Fruit fly (Drosophila melanogaster) whole organism, prepupa: ENCODE results near the gene CG31109.

Experiments used
- CG31627 ChIP-seq: fragments of 200-800 bp; sonication (Bioruptor generic); optimal IDR thresholded peaks from 3 replicates; lab custom pipeline; 2016; ENCODE audit warnings: missing biosample characterization, missing genetic modification characterization
- CG34406 ChIP-seq: fragments of 200-800 bp; sonication (Bioruptor generic); optimal IDR thresholded peaks from 3 replicates; lab custom pipeline; 2016; ENCODE audit warnings: missing biosample characterization, missing genetic modification characterization
- CG6276 ChIP-seq: fragments of 200-800 bp; sonication (Bioruptor generic); optimal IDR thresholded peaks from 2 replicates; lab custom pipeline; 2017; ENCODE audit warnings: missing biosample characterization, mild to moderate bottlenecking, missing genetic modification characterization
- CG6792 ChIP-seq: fragments of 200-800 bp; sonication (Bioruptor generic); optimal IDR thresholded peaks from 3 replicates; lab custom pipeline; 2016; ENCODE audit warnings: missing biosample characterization, missing genetic modification characterization
- Eip93F ChIP-seq: fragments of 200-800 bp; sonication (Bioruptor generic); optimal IDR thresholded peaks from 2 replicates; lab custom pipeline; 2016; ENCODE audit warnings: missing biosample characterization, mild to moderate bottlenecking, missing genetic modification characterization
- Sox14 ChIP-seq: fragments of 200-800 bp; sonication (Bioruptor generic); optimal IDR thresholded peaks from 3 replicates; lab custom pipeline; 2016; ENCODE audit warnings: missing biosample characterization, missing genetic modification characterization
- esn ChIP-seq: fragments of 200-800 bp; sonication (Bioruptor generic); optimal IDR thresholded peaks from 2 replicates; lab custom pipeline; 2016; ENCODE audit warnings: missing biosample characterization, mild to moderate bottlenecking, missing genetic modification characterization, moderate library complexity
- spab ChIP-seq: fragments of 200-800 bp; sonication (Bioruptor generic); optimal IDR thresholded peaks from 2 replicates; lab custom pipeline; 2017; ENCODE audit warnings: missing biosample characterization, mild to moderate bottlenecking, missing genetic modification characterization, missing genetic modification reagents
- ss ChIP-seq, 2 experiments: fragments of 200-800 bp; sonication (Bioruptor generic); optimal IDR thresholded peaks; 2 replicates in 1 of 2; 3 replicates in 1 of 2; lab custom pipeline; 2017 to 2018; ENCODE audit warnings: mild to moderate bottlenecking in 2 of 2, missing biosample characterization in 2 of 2, missing genetic modification characterization in 2 of 2, moderate library complexity in 1 of 2
- svp ChIP-seq: fragments of 200-800 bp; sonication (Bioruptor generic); peaks from one replicate; lab custom pipeline; 2016; ENCODE audit warnings: missing biosample characterization, missing genetic modification characterization

DNA sequence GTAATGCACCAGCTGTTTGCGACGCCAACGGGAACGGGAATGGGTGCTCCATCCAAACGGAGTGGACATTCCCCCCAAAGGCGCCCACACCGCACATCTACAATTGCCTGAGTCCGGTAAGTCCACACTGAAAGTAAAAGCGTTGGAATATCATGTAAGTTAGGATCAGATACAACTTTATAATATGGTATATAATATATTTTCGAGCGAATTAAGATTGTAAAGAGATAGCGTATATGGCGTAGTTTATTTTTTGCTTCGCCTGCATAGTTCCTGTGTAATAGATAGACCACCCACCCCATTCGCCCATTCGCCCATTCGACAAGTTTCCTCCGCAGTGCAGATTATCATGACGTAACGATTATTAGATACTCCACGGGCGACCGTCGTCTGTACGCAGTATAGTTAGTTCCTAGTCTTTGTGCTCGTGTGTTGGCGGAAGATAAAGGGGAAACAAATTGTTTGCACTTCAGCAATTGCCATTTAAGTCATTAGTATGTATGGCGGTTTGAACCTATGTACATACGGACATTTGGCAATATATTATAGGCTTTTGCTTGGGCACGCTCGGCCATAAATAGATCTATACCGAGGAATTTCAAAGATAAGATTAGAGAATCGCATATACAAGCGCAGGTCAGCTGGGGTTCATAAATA is 2.9 kb downstream of the CG31109 start:
- TF ChIP-seq esn (GFP tag; lab: Kevin White, UChicago) (no peak), CG31627 (GFP tag; lab: Kevin White, UChicago) (no peak), svp (GFP tag; lab: Kevin White, UChicago) (no peak), Eip93F (no peak), CG6792 (GFP tag; lab: Kevin White, UChicago) (no peak), Sox14 (peak; percentile 31), spab (GFP tag; lab: Kevin White, UChicago) (no peak), ss (GFP tag; optimal IDR thresholded peaks at IDR 0.05; lab: Kevin White, UChicago) (no peak), CG6276 (peak; percentile 68), CG34406 (GFP tag; lab: Kevin White, UChicago) (no peak)
